Fruit fly (Drosophila melanogaster): ENCODE data around the gene CG4793.

CG4793 gene

DNA sequence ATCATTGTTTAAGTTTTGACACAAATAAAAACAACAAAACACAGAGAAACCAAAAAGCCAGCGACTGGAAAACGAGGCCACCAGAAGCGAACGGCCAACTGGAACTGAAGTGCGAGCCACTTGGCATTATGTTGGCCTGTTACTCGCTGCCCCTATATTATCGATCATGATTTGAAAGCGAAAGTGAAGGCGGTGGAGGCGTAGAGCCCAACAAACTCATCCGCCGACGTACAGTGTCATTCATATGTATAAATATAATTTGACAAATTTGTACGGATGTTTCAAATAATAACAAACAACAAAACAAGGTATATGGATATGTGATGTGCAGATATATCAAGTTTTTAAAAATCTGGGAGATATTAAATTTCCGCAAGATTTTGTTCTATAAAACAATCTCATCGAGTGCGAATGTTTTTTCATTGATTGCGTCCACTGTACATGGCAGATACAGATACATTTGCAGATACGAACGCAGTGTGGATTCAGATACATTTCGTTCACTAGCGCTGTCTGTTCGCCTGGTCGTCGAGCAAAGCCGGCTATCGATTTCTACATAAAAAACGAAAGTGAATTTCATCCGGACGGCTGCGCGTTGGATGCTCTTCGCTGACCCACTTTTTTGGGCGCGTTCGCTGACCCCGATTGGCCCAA is 12.1 kb upstream of the CG4793 start (continued):
- peak; percentile 75 for TF ChIP-seq rib (GFP tag; IDR thresholded peaks at IDR 0.05)
- TF ChIP-seq Mrtf (GFP tag; IDR thresholded peaks at IDR 0.05), result peak; percentile 93
- peak; percentile 98 for TF ChIP-seq wor (GFP tag; IDR thresholded peaks at IDR 0.05)
- peak; percentile 96 for TF ChIP-seq nmo (GFP tag; optimal IDR thresholded peaks at IDR 0.05)
- TF ChIP-seq CG31224 (GFP tag; IDR thresholded peaks at IDR 0.05), result peak; percentile 97
- TF ChIP-seq crp (GFP tag; optimal IDR thresholded peaks at IDR 0.05), result peak; percentile 2 to 64
- TF ChIP-seq Sox100B (GFP tag; optimal IDR thresholded peaks at IDR 0.05), result peak; percentile 96
- TF ChIP-seq sc (optimal IDR thresholded peaks at IDR 0.05), result no peak
- TF ChIP-seq sc (GFP tag; optimal IDR thresholded peaks at IDR 0.05), result peak; percentile 95
- TF ChIP-seq ato (GFP tag; IDR thresholded peaks at IDR 0.05; ENCODE audit: partially characterized antibody), result peak; percentile 17; the same call in 1 of the 2 replicates
- no peak for TF ChIP-seq Hr78 (GFP tag; optimal IDR thresholded peaks at IDR 0.05)
- TF ChIP-seq tin (GFP tag; optimal IDR thresholded peaks at IDR 0.05), result peak; percentile 93
- peak; percentile 92 for TF ChIP-seq CG18476 (GFP tag; optimal IDR thresholded peaks at IDR 0.05)
- TF ChIP-seq ac (GFP tag; optimal IDR thresholded peaks at IDR 0.05), result peak; percentile 32
- TF ChIP-seq hb (GFP tag; IDR thresholded peaks at IDR 0.05; ENCODE audit: partially characterized antibody), result peak; percentile 36; the same call in 1 of the 3 replicates
- peak; percentile 94 for TF ChIP-seq pho (GFP tag; optimal IDR thresholded peaks at IDR 0.05)
- TF ChIP-seq caup (GFP tag; optimal IDR thresholded peaks at IDR 0.05; ENCODE audit: severe bottlenecking), result peak; percentile 89
- TF ChIP-seq Adf1 (GFP tag; IDR thresholded peaks at IDR 0.05), result peak; percentile 77
- TF ChIP-seq CG13624 (GFP tag; optimal IDR thresholded peaks at IDR 0.05), result peak; percentile 94
- TF ChIP-seq Chrac-16 (GFP tag; optimal IDR thresholded peaks at IDR 0.05), result peak; percentile 95
- TF ChIP-seq Elba2 (GFP tag; optimal IDR thresholded peaks at IDR 0.05), result peak; percentile 51
- TF ChIP-seq gsb-n (tag; optimal IDR thresholded peaks at IDR 0.05), result peak; percentile 98
- peak; percentile 90 for TF ChIP-seq CG9727 (GFP tag; optimal IDR thresholded peaks at IDR 0.05)
- peak; percentile 87 for TF ChIP-seq Dip3 (GFP tag; optimal IDR thresholded peaks at IDR 0.05)
- TF ChIP-seq tx (GFP tag; optimal IDR thresholded peaks at IDR 0.05), result peak; percentile 93
- TF ChIP-seq CG12071 (GFP tag; optimal IDR thresholded peaks at IDR 0.05), result peak; percentile 94
- peak; percentile 15 for TF ChIP-seq BEAF-32 (GFP tag; optimal IDR thresholded peaks at IDR 0.05)
- TF ChIP-seq Oaz (GFP tag; IDR thresholded peaks at IDR 0.05), result peak; percentile 91
- TF ChIP-seq CG31441 (GFP tag; IDR thresholded peaks at IDR 0.05), result peak; percentile 94
- peak; percentile 92 for TF ChIP-seq lbe (GFP tag; optimal IDR thresholded peaks at IDR 0.05)
- peak; percentile 95 for TF ChIP-seq otp (GFP tag; IDR thresholded peaks at IDR 0.05)
- TF ChIP-seq lov (optimal IDR thresholded peaks at IDR 0.05), result no peak
- peak; percentile 87; the same call in 2 of the 3 replicates for TF ChIP-seq lov (GFP tag; IDR thresholded peaks at IDR 0.05)
- TF ChIP-seq Oli (tag; optimal IDR thresholded peaks at IDR 0.05), result peak; percentile 98
- TF ChIP-seq CG4617 (GFP tag; optimal IDR thresholded peaks at IDR 0.05; ENCODE audit: borderline replicate concordance), result peak; percentile 84
- TF ChIP-seq HLH4C (GFP tag; IDR thresholded peaks at IDR 0.05; ENCODE audit: partially characterized antibody), result peak; percentile 18
- TF ChIP-seq Ptx1 (GFP tag; IDR thresholded peaks at IDR 0.05), result peak; percentile 97
- TF ChIP-seq toy (GFP tag; IDR thresholded peaks at IDR 0.05), result peak; percentile 80
- TF ChIP-seq tio (GFP tag; optimal IDR thresholded peaks at IDR 0.05), result peak; percentile 92
- TF ChIP-seq odd (GFP tag; optimal IDR thresholded peaks at IDR 0.05), result peak; percentile 96
- TF ChIP-seq CG30431 (GFP tag; optimal IDR thresholded peaks at IDR 0.05), result peak; percentile 94
- TF ChIP-seq NFAT (GFP tag; IDR thresholded peaks at IDR 0.05), result peak; percentile 81
- TF ChIP-seq CG3838 (GFP tag; optimal IDR thresholded peaks at IDR 0.05), result peak; percentile 89
- peak; percentile 81 for TF ChIP-seq YL-1 (GFP tag; optimal IDR thresholded peaks at IDR 0.05)
- no peak for TF ChIP-seq fru (optimal IDR thresholded peaks at IDR 0.05)
- peak; percentile 97 for TF ChIP-seq stc (GFP tag; IDR thresholded peaks at IDR 0.05)
- peak; percentile 94 for TF ChIP-seq CG11398 (GFP tag; optimal IDR thresholded peaks at IDR 0.05)
- TF ChIP-seq CG16779 (GFP tag; IDR thresholded peaks at IDR 0.05), result peak; percentile 70; the same call in 1 of the 2 replicates
- peak; percentile 73 for TF ChIP-seq mirr (GFP tag; optimal IDR thresholded peaks at IDR 0.05)
- peak; percentile 94 for TF ChIP-seq CG32532 (GFP tag; IDR thresholded peaks at IDR 0.05)

Data from whole organism, embryonic.